Fruit fly (Drosophila melanogaster): ENCODE measurements around the gene CG33642.

DNA sequence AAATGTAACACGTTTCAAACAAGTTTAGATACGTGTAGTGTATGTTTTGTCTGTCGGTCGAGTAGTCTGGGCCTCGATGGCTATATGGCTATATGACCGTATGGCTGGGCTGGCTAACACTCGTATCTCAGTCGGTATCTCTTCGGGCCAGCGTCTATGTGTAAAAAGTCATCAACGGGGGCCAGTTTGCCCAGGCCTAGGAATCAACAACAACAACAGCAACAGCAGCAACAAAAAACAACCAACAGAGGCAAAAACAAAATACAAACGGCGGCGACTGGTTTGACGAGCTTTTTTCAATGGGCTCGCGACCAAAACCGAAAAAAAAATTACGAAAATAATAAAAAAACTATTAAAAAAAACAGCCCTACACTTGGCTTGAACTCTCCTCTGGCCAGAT, 15.9 kb downstream of the CG33642 start:
- no peak for TF ChIP-seq psq (optimal IDR thresholded peaks at IDR 0.05)
- no peak for TF ChIP-seq insv (optimal IDR thresholded peaks at IDR 0.05)
